Fruit fly (Drosophila melanogaster) whole organism, wandering third instar larva: ENCODE data around the gene CG15249.

Experiments
- Abd-B ChIP-seq: fragments of >200 bp; optimal IDR thresholded peaks from 2 replicates; lab custom pipeline; 2017; ENCODE audit warnings: missing biosample characterization, missing genetic modification characterization
- GATAd ChIP-seq: sonication (Bioruptor generic); optimal IDR thresholded peaks from 2 replicates; lab custom pipeline; 2016; ENCODE audit warnings: missing biosample characterization, missing genetic modification characterization
- HLH106 ChIP-seq: fragments of 200-800 bp; optimal IDR thresholded peaks from 3 replicates; lab custom pipeline; 2019; ENCODE audit warnings: missing biosample characterization, mild to moderate bottlenecking, missing genetic modification characterization, moderate library complexity
- Hnf4 ChIP-seq: fragments of 200-800 bp; sonication (Bioruptor generic); optimal IDR thresholded peaks from 2 replicates; lab custom pipeline; 2016; ENCODE audit warnings: missing biosample characterization, mild to moderate bottlenecking, missing genetic modification characterization
- Hr83 ChIP-seq: fragments of 200-300 bp; sonication (Bioruptor generic); optimal IDR thresholded peaks from 2 replicates; lab custom pipeline; 2016; ENCODE audit warnings: missing biosample characterization, mild to moderate bottlenecking, missing genetic modification characterization, moderate library complexity; ENCODE audit not compliant: poor library complexity, severe bottlenecking
- N ChIP-seq: fragments of >200 bp; optimal IDR thresholded peaks from 2 replicates; lab custom pipeline; 2018; ENCODE audit warnings: missing biosample characterization, missing external identifiers, missing genetic modification characterization
- OdsH ChIP-seq: fragments of 200-800 bp; sonication (Bioruptor generic); optimal IDR thresholded peaks from 2 replicates; lab custom pipeline; 2016; ENCODE audit warnings: missing biosample characterization, mild to moderate bottlenecking, missing genetic modification characterization
- Sp1 ChIP-seq: fragments of 200-800 bp; sonication (Bioruptor generic); optimal IDR thresholded peaks from 3 replicates; lab custom pipeline; 2019; ENCODE audit warnings: missing biosample characterization, mild to moderate bottlenecking, missing genetic modification characterization, moderate library complexity
- Vsx2 ChIP-seq: fragments of 200-300, 225-300 bp; sonication (Bioruptor generic); optimal IDR thresholded peaks from 2 replicates; lab custom pipeline; 2018; ENCODE audit warnings: missing biosample characterization, missing genetic modification characterization; ENCODE audit not compliant: partially characterized antibody
- ey ChIP-seq: fragments of 200-800 bp; sonication (Bioruptor generic); optimal IDR thresholded peaks from 2 replicates; lab custom pipeline; 2016; ENCODE audit warnings: missing biosample characterization, missing genetic modification characterization
- pan ChIP-seq: fragments of >200 bp; optimal IDR thresholded peaks from 2 replicates; lab custom pipeline; 2017
- psq ChIP-seq: fragments of 200-800 bp; sonication (Bioruptor generic); optimal IDR thresholded peaks from 3 replicates; lab custom pipeline; 2017; ENCODE audit warnings: missing biosample characterization, mild to moderate bottlenecking, missing genetic modification characterization, moderate library complexity
- woc ChIP-seq: sonication (Bioruptor generic); optimal IDR thresholded peaks from 2 replicates; lab custom pipeline; 2016; ENCODE audit warnings: missing biosample characterization, mild to moderate bottlenecking, missing genetic modification characterization

dm6 chrX:9884221-9884620 is 15.2 kb downstream of the CG15249 start, which contains the start of gene CG9691:
- TF ChIP-seq woc (GFP tag; lab: Kevin White, UChicago) = no peak
- TF ChIP-seq GATAd (GFP tag; lab: Kevin White, UChicago) = no peak
- no peak for TF ChIP-seq pan
- TF ChIP-seq Abd-B (GFP tag; lab: Kevin White, UChicago) = no peak
- TF ChIP-seq psq (GFP tag; lab: Kevin White, UChicago) = no peak
- TF ChIP-seq Hr83 = no peak
- TF ChIP-seq Vsx2 = peak; percentile 58
- peak; percentile 8 for TF ChIP-seq Hnf4
- TF ChIP-seq N (GFP tag; lab: Kevin White, UChicago) = no peak
- TF ChIP-seq OdsH (GFP tag; lab: Kevin White, UChicago) = peak; percentile 17
- no peak for TF ChIP-seq ey (GFP tag; lab: Kevin White, UChicago)
- peak; percentile 1 for TF ChIP-seq HLH106 (tag; lab: Kevin White, UChicago)
- TF ChIP-seq Sp1 = peak; percentile 40
